Fruit fly (Drosophila melanogaster): ENCODE data around the gene Naa60.

Gene Naa60

DNA sequence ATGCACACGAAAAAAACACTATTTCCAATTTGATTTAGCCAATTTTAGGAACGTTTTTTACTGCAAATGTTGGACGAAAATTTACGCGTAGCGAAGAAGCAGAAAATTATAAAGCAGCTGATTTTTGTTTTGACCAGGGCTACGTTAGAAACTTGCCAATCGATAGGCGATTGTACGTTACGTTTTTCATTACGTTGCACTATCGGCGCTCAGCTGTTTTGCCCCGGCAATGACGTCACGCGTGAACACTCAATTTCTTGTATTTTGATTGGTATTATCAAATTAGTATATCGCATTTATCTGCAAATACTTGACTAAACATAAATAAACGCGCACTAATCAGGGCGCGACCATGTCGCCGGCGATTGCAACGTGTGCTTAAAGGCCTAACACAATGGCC lies 47.7 kb upstream of the Naa60 start, which contains the start of the genes fry and CG16717:
TSS of gene fry (minus strand) at position 110 of the 400 bp plus-strand sequence.
TSS of gene CG16717 (plus strand) at position 208 of the 400 bp plus-strand sequence.
- TF ChIP-seq ind (GFP tag; optimal IDR thresholded peaks at IDR 0.05) (no peak), ATbp (GFP tag; optimal IDR thresholded peaks at IDR 0.05) (no peak), CG12155 (GFP tag; optimal IDR thresholded peaks at IDR 0.05) (no peak), Fer2 (tag; optimal IDR thresholded peaks at IDR 0.05) (no peak), lbe (GFP tag; optimal IDR thresholded peaks at IDR 0.05) (peak; percentile 5), vnd (GFP tag; IDR thresholded peaks at IDR 0.05; ENCODE audit: partially characterized antibody) (no peak), pfk (GFP tag; optimal IDR thresholded peaks at IDR 0.05) (no peak), Fer1 (GFP tag; optimal IDR thresholded peaks at IDR 0.05) (peak; percentile 26), mam (GFP tag; optimal IDR thresholded peaks at IDR 0.05) (no peak), hbn (GFP tag; IDR thresholded peaks at IDR 0.05; ENCODE audit: partially characterized antibody) (peak; percentile 73), CG34422 (GFP tag; IDR thresholded peaks at IDR 0.05) (peak; percentile 52; the same call in 1 of the 3 replicates), CG7928 (GFP tag; optimal IDR thresholded peaks at IDR 0.05) (peak; percentile 93), inv (GFP tag; IDR thresholded peaks at IDR 0.05; ENCODE audit: partially characterized antibody) (no peak), Hey (tag; optimal IDR thresholded peaks at IDR 0.05) (no peak), Doc3 (GFP tag; IDR thresholded peaks at IDR 0.05; ENCODE audit: partially characterized antibody) (peak; percentile 69), Dll (GFP tag; IDR thresholded peaks at IDR 0.05; ENCODE audit: partially characterized antibody) (peak; percentile 68), CG4854 (GFP tag; optimal IDR thresholded peaks at IDR 0.05) (no peak), eyg (GFP tag; optimal IDR thresholded peaks at IDR 0.05) (no peak), sug (tag; optimal IDR thresholded peaks at IDR 0.05) (peak; percentile 30), Gsc (GFP tag; IDR thresholded peaks at IDR 0.05) (no peak), CG7271 (tag; optimal IDR thresholded peaks at IDR 0.05) (no peak), zfh2 (GFP tag; optimal IDR thresholded peaks at IDR 0.05) (no peak), CG17802 (tag; optimal IDR thresholded peaks at IDR 0.05) (no peak), B-H1 (GFP tag; IDR thresholded peaks at IDR 0.05) (no peak), bbx (GFP tag; IDR thresholded peaks at IDR 0.05; ENCODE audit: partially characterized antibody) (peak; percentile 61; the same call in 1 of the 2 replicates), CG1233 (GFP tag; optimal IDR thresholded peaks at IDR 0.05) (no peak), HLH4C (GFP tag; IDR thresholded peaks at IDR 0.05; ENCODE audit: partially characterized antibody) (peak; percentile 56), CG7372 (GFP tag; IDR thresholded peaks at IDR 0.05) (no peak), onecut (GFP tag; IDR thresholded peaks at IDR 0.05) (no peak), ato (GFP tag; IDR thresholded peaks at IDR 0.05; ENCODE audit: partially characterized antibody) (peak; percentile 36; the same call in 1 of the 2 replicates), trh (GFP tag; optimal IDR thresholded peaks at IDR 0.05) (no peak), CG16813 (GFP tag; IDR thresholded peaks at IDR 0.05; ENCODE audit: partially characterized antibody) (peak; percentile 44; the same call in 1 of the 3 replicates), B-H2 (GFP tag; optimal IDR thresholded peaks at IDR 0.05) (no peak), Hr3 (GFP tag; optimal IDR thresholded peaks at IDR 0.05) (no peak), row (GFP tag; IDR thresholded peaks at IDR 0.05) (no peak; the same call in 2 of the 3 replicates), gcm (GFP tag; optimal IDR thresholded peaks at IDR 0.05) (no peak), so (GFP tag; IDR thresholded peaks at IDR 0.05) (no peak), CG17612 (GFP tag; IDR thresholded peaks at IDR 0.05) (no peak), crp (GFP tag; optimal IDR thresholded peaks at IDR 0.05) (peak; percentile 84 to 99), Scr (GFP tag; IDR thresholded peaks at IDR 0.05; ENCODE audit: partially characterized antibody) (peak; percentile 66), HmgZ (tag; optimal IDR thresholded peaks at IDR 0.05) (peak; percentile 15), CG12942 (GFP tag; optimal IDR thresholded peaks at IDR 0.05) (no peak), CG1792 (GFP tag; optimal IDR thresholded peaks at IDR 0.05) (no peak), Neu2 (GFP tag; optimal IDR thresholded peaks at IDR 0.05; ENCODE audit: borderline replicate concordance) (no peak), CG30431 (GFP tag; optimal IDR thresholded peaks at IDR 0.05) (no peak), dan (GFP tag; IDR thresholded peaks at IDR 0.05) (no peak), CG31388 (GFP tag; optimal IDR thresholded peaks at IDR 0.05) (no peak), PHDP (tag; optimal IDR thresholded peaks at IDR 0.05) (no peak), D19B (GFP tag; optimal IDR thresholded peaks at IDR 0.05) (no peak), CG2129 (GFP tag; IDR thresholded peaks at IDR 0.05; ENCODE audit: partially characterized antibody) (peak; percentile 25; the same call in 1 of the 2 replicates)
